Worm (Caenorhabditis elegans) whole organism, L3 larva: Measurements from ENCODE around the gene T25D1.1.

ENCODE experiments used
- R02D3.7 ChIP-seq: fragments of 150-350 bp; optimal IDR thresholded peaks from 2 replicates; lab custom pipeline; 2014; ENCODE audit warnings: missing biosample characterization, missing genetic modification characterization
- ZK546.5 ChIP-seq: sonication (generic microtip); optimal IDR thresholded peaks from 2 replicates; lab custom pipeline; 2017; ENCODE audit warnings: missing biosample characterization, missing genetic modification characterization
- aly-2 ChIP-seq: fragments of 150-350 bp; optimal IDR thresholded peaks from 2 replicates; lab custom pipeline; 2014; ENCODE audit warnings: missing biosample characterization, missing genetic modification characterization
- ama-1 ChIP-seq: fragments of 150-350 bp; optimal IDR thresholded peaks from 2 replicates; lab custom pipeline; 2018
- ceh-16 ChIP-seq: sonication (generic microtip); optimal IDR thresholded peaks from 2 replicates; lab custom pipeline; 2017; ENCODE audit warnings: missing biosample characterization, missing genetic modification characterization
- ceh-28 ChIP-seq: fragments of 150-350 bp; optimal IDR thresholded peaks from 2 replicates; lab custom pipeline; 2014; ENCODE audit warnings: missing biosample characterization, missing genetic modification reagents, missing genetic modification characterization
- ceh-82 ChIP-seq: fragments of 150-350 bp; optimal IDR thresholded peaks from 2 replicates; lab custom pipeline; 2014; ENCODE audit warnings: missing biosample characterization, missing genetic modification characterization
- ceh-9 ChIP-seq: sonication (generic microtip); optimal IDR thresholded peaks from 2 replicates; lab custom pipeline; 2018; ENCODE audit warnings: missing biosample characterization, missing genetic modification characterization
- daf-12 ChIP-seq: fragments of 150-350 bp; optimal IDR thresholded peaks from 2 replicates; lab custom pipeline; 2014; ENCODE audit warnings: missing biosample characterization, missing genetic modification reagents, missing genetic modification characterization
- egl-27 ChIP-seq: sonication (generic microtip); optimal IDR thresholded peaks from 4 replicates; lab custom pipeline; 2017; ENCODE audit warnings: missing biosample characterization, missing genetic modification reagents, missing genetic modification characterization
- egl-5 ChIP-seq: fragments of 150-350 bp; optimal IDR thresholded peaks from 2 replicates; lab custom pipeline; 2017; ENCODE audit warnings: missing biosample characterization, missing genetic modification reagents, missing genetic modification characterization, inconsistent platforms
- elt-1 ChIP-seq: fragments of 150-350 bp; optimal IDR thresholded peaks from 2 replicates; lab custom pipeline; 2014; ENCODE audit warnings: missing biosample characterization, missing genetic modification characterization
- elt-3 ChIP-seq, 3 experiments: fragments of 150-350 bp in 1 of 3; sonication (generic microtip) in 2 of 3; optimal IDR thresholded peaks; 2 replicates in 2 of 3; 4 replicates in 1 of 3; lab custom pipeline; 2014 to 2017; ENCODE audit warnings: missing biosample characterization in 3 of 3, missing genetic modification characterization in 3 of 3
- eor-1 ChIP-seq, 2 experiments: fragments of 150-350 bp; optimal IDR thresholded peaks; 2 replicates each; lab custom pipeline; 2014 to 2018; ENCODE audit warnings: missing biosample characterization in 2 of 2, missing genetic modification characterization in 2 of 2
- fos-1 ChIP-seq: fragments of 150-350 bp; optimal IDR thresholded peaks from 2 replicates; lab custom pipeline; 2014; ENCODE audit warnings: missing biosample characterization, missing genetic modification characterization
- hmg-11 ChIP-seq: sonication (generic microtip); optimal IDR thresholded peaks from 2 replicates; lab custom pipeline; 2016; ENCODE audit warnings: missing genetic modification characterization, missing compliant biosample characterization
- jun-1 ChIP-seq: fragments of 150-350 bp; optimal IDR thresholded peaks from 2 replicates; lab custom pipeline; 2014; ENCODE audit warnings: missing biosample characterization, missing genetic modification reagents, missing genetic modification characterization
- lin-15B ChIP-seq: fragments of 150-350 bp; optimal IDR thresholded peaks from 2 replicates; lab custom pipeline; 2014; ENCODE audit warnings: missing biosample characterization, missing genetic modification characterization
- lin-39 ChIP-seq: fragments of 150-350 bp; optimal IDR thresholded peaks from 2 replicates; lab custom pipeline; 2018; ENCODE audit warnings: missing biosample characterization, missing genetic modification reagents, missing genetic modification characterization
- mml-1 ChIP-seq: fragments of 150-350 bp; sonication (generic microtip); optimal IDR thresholded peaks from 3 replicates; lab custom pipeline; 2014; ENCODE audit warnings: missing biosample characterization, missing genetic modification characterization
- nfya-1 ChIP-seq: sonication (generic microtip); optimal IDR thresholded peaks from 2 replicates; lab custom pipeline; 2017; ENCODE audit warnings: missing genetic modification characterization, mild to moderate bottlenecking, missing compliant biosample characterization, antibody characterized with exemption, moderate library complexity; ENCODE audit not compliant: insufficient read depth
- nhr-11 ChIP-seq: fragments of 150-350 bp; optimal IDR thresholded peaks from 2 replicates; lab custom pipeline; 2014; ENCODE audit warnings: missing biosample characterization, missing genetic modification characterization
- nhr-12 ChIP-seq: fragments of 150-350 bp; optimal IDR thresholded peaks from 2 replicates; lab custom pipeline; 2014; ENCODE audit warnings: missing biosample characterization, missing genetic modification characterization
- nhr-23 ChIP-seq: fragments of 150-350 bp; optimal IDR thresholded peaks from 2 replicates; lab custom pipeline; 2014; ENCODE audit warnings: missing biosample characterization, missing genetic modification reagents, missing genetic modification characterization
- nhr-25 ChIP-seq: sonication (generic microtip); optimal IDR thresholded peaks from 2 replicates; lab custom pipeline; 2017; ENCODE audit warnings: missing biosample characterization, missing genetic modification characterization
- nhr-28 ChIP-seq: fragments of 150-350 bp; optimal IDR thresholded peaks from 2 replicates; lab custom pipeline; 2014; ENCODE audit warnings: missing biosample characterization, missing genetic modification characterization
- nhr-43 ChIP-seq: sonication (generic microtip); optimal IDR thresholded peaks from 2 replicates; lab custom pipeline; 2016; ENCODE audit warnings: mild to moderate bottlenecking, missing genetic modification characterization, missing compliant biosample characterization; ENCODE audit not compliant: poor library complexity, severe bottlenecking
- nhr-67 ChIP-seq: fragments of 150-350 bp; optimal IDR thresholded peaks from 2 replicates; lab custom pipeline; 2014; ENCODE audit warnings: missing biosample characterization, missing genetic modification characterization
- nhr-77 ChIP-seq: fragments of 150-350 bp; optimal IDR thresholded peaks from 2 replicates; lab custom pipeline; 2014; ENCODE audit warnings: missing biosample characterization, missing genetic modification characterization
- pqm-1 ChIP-seq: fragments of 150-350 bp; optimal IDR thresholded peaks from 2 replicates; lab custom pipeline; 2017; ENCODE audit warnings: missing biosample characterization, missing genetic modification characterization, inconsistent platforms
- skn-1 ChIP-seq: fragments of 150-350 bp; optimal IDR thresholded peaks from 2 replicates; lab custom pipeline; 2014; ENCODE audit warnings: missing biosample characterization, missing genetic modification characterization
- unc-62 ChIP-seq: fragments of 150-350 bp; sonication (generic microtip); optimal IDR thresholded peaks from 4 replicates; lab custom pipeline; 2014; ENCODE audit warnings: missing biosample characterization, missing genetic modification reagents, missing genetic modification characterization
- ztf-11 ChIP-seq: fragments of 150-350 bp; optimal IDR thresholded peaks from 2 replicates; lab custom pipeline; 2014; ENCODE audit warnings: missing biosample characterization, missing genetic modification characterization
- ztf-4 ChIP-seq: fragments of 150-350 bp; optimal IDR thresholded peaks from 2 replicates; lab custom pipeline; 2014; ENCODE audit warnings: missing biosample characterization, missing genetic modification characterization

The T25D1.1 gene

ce11 chrX:16519517-16519916 is at the start of gene T25D1.1:
T25D1.1 (plus strand) TSS chrX:16519817.
- no peak for TF ChIP-seq ceh-16 (tag; lab: Kevin White, UChicago)
- TF ChIP-seq skn-1 (tag; lab: Kevin White, UChicago): no peak
- TF ChIP-seq nfya-1 (tag; lab: Kevin White, UChicago): no peak
- TF ChIP-seq nhr-77: no peak
- no peak for TF ChIP-seq eor-1 (tag; optimal IDR thresholded peaks at IDR 0.05; lab: Kevin White, UChicago)

- TF ChIP-seq lin-15B (tag; lab: Kevin White, UChicago) (no peak), nhr-23 (tag; lab: Kevin White, UChicago) (no peak), aly-2 (tag; lab: Kevin White, UChicago) (no peak), daf-12 (tag; lab: Kevin White, UChicago) (no peak), nhr-43 (tag; lab: Kevin White, UChicago) (no peak), egl-5 (tag; lab: Kevin White, UChicago) (no peak), elt-1 (tag; lab: Kevin White, UChicago) (no peak), jun-1 (tag; lab: Kevin White, UChicago) (no peak), egl-27 (tag; lab: Kevin White, UChicago) (no peak), ama-1 (no peak), unc-62 (GFP tag; lab: Kevin White, UChicago) (no peak), ceh-82 (tag; lab: Kevin White, UChicago) (no peak), nhr-12 (tag; lab: Kevin White, UChicago) (no peak)
Measured at ce11 chrX:16470758-16471157, 48.9 kb upstream of the T25D1.1 start, which contains the start of gene F38E9.1. F38E9.1 (plus strand) TSS chrX:16471058.

ce11 chrX:16480232-16480631 is 39.4 kb upstream of the T25D1.1 start:
- TF ChIP-seq ZK546.5 (tag; lab: Kevin White, UChicago) (no peak), nhr-43 (tag; lab: Kevin White, UChicago) (no peak), nhr-77 (no peak), pqm-1 (tag; lab: Kevin White, UChicago) (no peak)

ce11 chrX:16481026-16481425 is 38.6 kb upstream of the T25D1.1 start:
- no peak for TF ChIP-seq nhr-28
- TF ChIP-seq nhr-11: no peak
- no peak for TF ChIP-seq nhr-12 (tag; lab: Kevin White, UChicago)
- no peak for TF ChIP-seq ztf-4
- TF ChIP-seq egl-27 (tag; lab: Kevin White, UChicago): no peak
- TF ChIP-seq ceh-82 (tag; lab: Kevin White, UChicago): no peak
- no peak for TF ChIP-seq lin-39 (tag; lab: Kevin White, UChicago)
- TF ChIP-seq fos-1: no peak
- no peak for TF ChIP-seq ceh-16 (tag; lab: Kevin White, UChicago)
- no peak for TF ChIP-seq ztf-11 (tag; lab: Kevin White, UChicago)
- TF ChIP-seq eor-1 (tag; optimal IDR thresholded peaks at IDR 0.05; lab: Kevin White, UChicago): no peak
- no peak for TF ChIP-seq nhr-67 (tag; lab: Kevin White, UChicago)
- TF ChIP-seq ceh-28 (tag; lab: Kevin White, UChicago): no peak
- TF ChIP-seq, all 47 proteins: peak for 0

ce11 chrX:16482944-16483343 is 36.7 kb upstream of the T25D1.1 start:
- no peak for TF ChIP-seq R02D3.7
- TF ChIP-seq fos-1: no peak
- TF ChIP-seq daf-12 (tag; lab: Kevin White, UChicago): no peak
- TF ChIP-seq mml-1: no peak
- no peak for TF ChIP-seq hmg-11 (tag; lab: Kevin White, UChicago)
- TF ChIP-seq ceh-82 (tag; lab: Kevin White, UChicago): no peak
- no peak for TF ChIP-seq nhr-25 (tag; lab: Kevin White, UChicago)
- TF ChIP-seq elt-3 (tag; optimal IDR thresholded peaks at IDR 0.05; lab: Kevin White, UChicago): no peak
- TF ChIP-seq eor-1 (tag; optimal IDR thresholded peaks at IDR 0.05; lab: Kevin White, UChicago): no peak
- TF ChIP-seq ceh-9 (tag; lab: Kevin White, UChicago): no peak
- TF ChIP-seq jun-1 (tag; lab: Kevin White, UChicago): no peak
- TF ChIP-seq nhr-43 (tag; lab: Kevin White, UChicago): no peak
